Fruit fly (Drosophila melanogaster): ENCODE results near the gene Gr92a.
"Not testable (repeated sequence)": the region's sequence is repeated elsewhere in the genome, so short reads cannot be mapped to it uniquely, and the experiment has no call there.

Gr92a gene

DNA sequence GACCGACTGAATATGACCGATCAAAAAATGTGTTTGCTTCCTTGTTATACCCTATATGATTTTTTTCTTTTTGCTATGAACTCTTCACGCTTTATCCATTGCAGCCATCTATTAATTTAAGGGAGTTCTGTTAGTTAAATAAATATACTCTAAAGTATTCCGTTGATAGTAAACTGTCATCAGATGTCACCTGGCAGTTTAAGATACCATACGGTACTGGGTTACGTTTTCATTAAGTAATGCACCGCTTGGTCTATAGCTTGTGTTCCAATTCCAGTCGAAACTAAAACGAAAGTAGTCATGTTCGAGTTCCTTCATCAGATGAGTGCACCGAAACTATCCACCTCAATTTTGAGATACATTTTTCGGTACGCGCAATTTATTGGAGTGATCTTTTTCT, at the start of gene Gr92a:
Gene Gr92a (plus strand): TSS at position 301 of the 400 bp plus-strand sequence.
- TF ChIP-seq noc (tag; optimal IDR thresholded peaks at IDR 0.05), result no peak

DNA sequence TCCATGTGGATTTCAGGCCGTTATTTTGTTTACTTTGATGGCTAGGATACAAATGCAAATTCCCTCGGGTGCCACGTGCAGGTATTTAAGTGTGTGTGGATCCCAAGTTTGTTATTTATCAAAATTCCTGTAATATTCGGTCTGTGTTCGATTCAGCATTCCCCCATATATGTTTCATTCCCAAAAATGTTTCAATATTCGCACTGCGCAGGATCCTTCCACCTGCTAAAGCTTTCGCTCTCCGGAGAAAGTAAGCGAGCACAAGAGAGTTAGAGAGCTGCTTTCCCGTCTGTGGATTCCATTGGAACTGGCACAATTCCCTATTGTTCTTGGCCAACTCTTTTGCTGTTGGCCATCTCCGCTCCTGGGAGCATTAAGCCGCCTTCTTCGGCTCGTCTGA, 40.7 kb upstream of the Gr92a start:
- no peak for TF ChIP-seq noc (tag; optimal IDR thresholded peaks at IDR 0.05)

DNA sequence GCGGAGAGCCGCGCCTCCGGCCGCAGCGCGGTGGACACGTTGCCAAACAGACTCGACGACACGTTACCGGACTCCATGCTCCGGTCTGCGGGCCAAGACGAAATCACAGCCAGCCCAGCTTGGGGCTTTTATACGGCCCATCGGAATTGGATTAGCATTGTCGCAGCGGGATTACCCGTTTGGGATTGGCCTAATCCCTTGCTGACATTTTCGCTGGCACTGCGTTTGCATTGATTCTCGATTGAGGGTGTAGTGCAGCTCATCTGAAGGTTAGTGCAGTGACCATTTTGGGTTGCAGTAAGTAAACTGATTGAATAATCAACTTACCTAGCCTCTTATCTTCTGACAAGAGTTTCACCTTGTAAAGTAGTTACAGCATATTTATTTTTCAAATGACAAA, 38.5 kb upstream of the Gr92a start, which contains the start of gene Rh3:
Gene Rh3 (minus strand): TSS at position 101 of the 400 bp plus-strand sequence.
- TF ChIP-seq noc (tag; optimal IDR thresholded peaks at IDR 0.05), result no peak

DNA sequence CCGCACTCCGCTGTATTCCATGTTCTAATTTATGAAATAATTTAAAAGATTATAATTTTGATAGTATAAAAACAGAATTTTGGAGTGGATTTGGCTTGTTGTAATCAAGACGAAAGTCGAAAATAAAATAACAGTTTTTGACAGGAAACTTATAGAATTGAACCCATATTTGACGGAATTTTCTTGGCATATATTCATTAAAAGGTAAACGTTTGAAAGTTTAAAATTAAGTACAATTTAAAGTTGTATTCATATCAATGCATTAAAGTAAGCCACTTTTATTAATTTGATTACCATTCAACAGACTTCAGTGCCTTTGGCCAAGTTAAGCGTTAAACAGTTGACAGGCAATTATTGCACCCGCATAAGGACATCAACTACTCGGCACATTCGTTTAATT, 13.0 kb upstream of the Gr92a start, which contains the start of gene CG31206:
Gene CG31206 (minus strand): TSS at position 101 of the 400 bp plus-strand sequence.
- no peak for TF ChIP-seq noc (tag; optimal IDR thresholded peaks at IDR 0.05)

DNA sequence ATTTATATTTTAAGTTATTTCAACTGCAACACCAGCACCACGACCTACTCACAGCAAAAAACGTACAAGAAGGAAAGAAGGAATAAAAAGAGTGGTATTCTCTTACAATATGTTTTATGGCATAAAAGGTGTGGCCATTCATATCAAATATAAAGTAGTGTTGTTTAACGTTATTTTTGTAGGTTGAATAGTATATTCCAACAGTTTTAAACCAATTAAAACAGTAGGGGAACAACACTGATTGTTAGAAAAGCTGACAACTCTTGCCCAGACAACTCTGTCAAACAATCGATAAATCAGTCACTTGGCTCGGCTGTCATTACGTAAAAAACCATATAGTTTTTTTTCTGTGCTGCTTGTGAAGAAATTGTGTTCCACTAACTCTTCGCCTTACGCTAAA, 6.3 kb upstream of the Gr92a start, which contains the start of gene CG10887:
Gene CG10887 (plus strand): TSS at position 301 of the 400 bp plus-strand sequence.
- TF ChIP-seq noc (tag; optimal IDR thresholded peaks at IDR 0.05), result not testable (repeated sequence)

DNA sequence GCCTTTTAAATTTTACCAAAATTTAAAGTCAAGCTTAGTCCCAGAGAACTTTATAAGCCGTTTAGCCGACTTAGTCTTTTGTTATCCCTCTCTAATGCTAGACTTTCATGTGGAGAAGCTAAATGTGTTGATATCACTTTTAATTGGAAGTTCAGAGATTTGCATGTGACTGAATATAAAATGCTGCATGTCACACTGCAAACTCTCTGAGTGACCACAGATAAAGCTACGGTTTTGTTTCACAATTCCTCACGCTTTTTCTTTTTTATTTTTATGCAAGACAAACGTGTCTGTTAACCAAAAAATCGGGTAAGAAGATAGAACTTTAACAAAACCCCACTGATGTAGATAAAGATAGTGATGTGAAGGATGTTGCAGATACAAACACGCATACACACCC, 3.5 kb downstream of the Gr92a start:
- TF ChIP-seq noc (tag; optimal IDR thresholded peaks at IDR 0.05), result no peak

DNA sequence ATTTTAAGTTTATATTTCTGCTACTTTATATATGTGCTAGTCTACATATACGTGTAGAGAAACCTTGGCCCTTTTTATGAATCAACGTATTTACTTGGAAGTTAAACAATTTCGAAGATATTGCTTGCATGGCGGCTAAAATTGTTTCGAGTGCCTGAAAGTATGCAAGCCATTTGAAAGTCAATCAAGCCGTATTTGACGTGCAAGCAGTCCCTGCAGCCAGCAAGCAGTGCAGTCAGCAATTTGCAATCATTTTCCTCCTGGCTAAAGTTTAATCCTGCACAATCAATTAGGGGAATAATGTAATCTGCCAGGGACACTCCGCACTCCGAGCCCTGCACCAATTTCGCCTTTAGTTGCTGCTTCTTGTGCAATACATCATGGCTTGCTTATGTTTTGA, 33.8 kb downstream of the Gr92a start:
- no peak for TF ChIP-seq noc (tag; optimal IDR thresholded peaks at IDR 0.05)

DNA sequence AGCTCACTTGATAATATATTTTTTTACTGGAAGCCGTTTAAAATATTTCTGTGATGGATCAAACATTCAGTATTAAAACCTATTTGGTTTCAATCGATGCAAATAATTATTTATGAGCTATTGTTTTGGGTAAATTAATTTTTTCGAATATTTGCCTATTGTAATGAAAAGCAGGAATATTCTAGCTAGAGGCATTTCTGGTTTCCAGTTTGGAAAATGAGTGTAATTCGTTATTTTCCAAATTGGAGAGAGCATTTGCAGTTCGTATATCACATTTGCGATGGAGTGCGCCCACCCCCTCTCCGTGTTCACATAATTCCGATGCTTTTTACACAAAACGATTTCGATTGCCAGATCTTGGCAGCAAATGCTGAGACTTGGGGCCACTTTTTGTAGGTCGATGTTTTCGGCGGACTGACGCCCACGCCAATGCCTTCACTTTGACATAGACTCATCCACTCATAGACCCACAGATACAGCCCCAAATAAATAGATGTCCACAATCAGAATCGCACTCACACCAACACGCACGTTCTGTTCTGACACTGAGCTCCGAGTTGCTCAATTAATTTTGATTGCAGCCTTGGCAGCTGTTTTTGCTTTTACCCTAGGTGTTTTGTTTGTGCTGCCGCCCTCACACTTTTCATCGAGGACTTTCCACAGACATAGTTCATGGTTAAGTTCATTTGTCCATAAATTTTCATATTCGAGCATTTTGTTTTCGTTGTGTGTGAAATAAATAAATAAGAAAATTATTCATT, 47.0 kb downstream of the Gr92a start:
- TF ChIP-seq noc (tag; optimal IDR thresholded peaks at IDR 0.05), result no peak

DNA sequence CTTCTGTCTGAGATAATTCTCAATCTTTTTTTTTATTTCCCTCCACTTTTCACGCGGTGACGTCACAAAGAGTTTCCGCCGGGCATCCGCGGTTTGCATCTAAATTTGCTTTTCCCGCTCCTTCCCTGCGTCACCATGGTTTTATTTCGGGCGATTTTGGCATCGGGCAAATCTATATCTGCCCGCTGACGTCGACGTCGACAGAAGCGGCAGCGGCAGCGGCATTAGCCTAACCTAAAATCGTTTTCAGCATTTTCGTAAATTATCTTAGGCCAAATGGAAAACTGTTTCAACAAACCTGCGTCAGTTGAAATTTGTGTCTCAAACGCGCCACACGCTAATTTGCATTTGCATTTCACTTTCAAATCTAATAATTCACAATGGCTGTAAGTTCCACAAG, 48.3 kb downstream of the Gr92a start, which contains the start of gene CG5023:
Gene CG5023 (plus strand): TSS at position 301 of the 400 bp plus-strand sequence.
- no peak for TF ChIP-seq noc (tag; optimal IDR thresholded peaks at IDR 0.05)

All from whole organism, larva.